Worm (Caenorhabditis elegans) whole organism, young adult: Measurements from ENCODE around the gene phat-8.

Experiments used
- D2030.7 ChIP-seq: fragments of 200-800 bp; sonication (Bioruptor generic); IDR thresholded peaks from 2 replicates; pipeline ENCODE4 v1.3.6; 2022; ENCODE audit warnings: missing genetic modification reagents, missing genetic modification characterization, missing compliant biosample characterization
- F10E7.11 ChIP-seq: sonication (generic microtip); optimal IDR thresholded peaks from 2 replicates; lab custom pipeline; 2017; ENCODE audit warnings: mild to moderate bottlenecking, missing genetic modification characterization, moderate library complexity, missing compliant biosample characterization
- F49E8.2 ChIP-seq: sonication (generic microtip); optimal IDR thresholded peaks from 3 replicates; lab custom pipeline; 2017; ENCODE audit warnings: missing genetic modification characterization, mild to moderate bottlenecking, missing compliant biosample characterization, antibody characterized with exemption, moderate library complexity; ENCODE audit not compliant: insufficient read depth
- F57A8.1 ChIP-seq: fragments of 200-800 bp; sonication (Bioruptor generic); optimal IDR thresholded peaks from 2 replicates; lab custom pipeline; 2018; ENCODE audit warnings: mild to moderate bottlenecking, missing genetic modification characterization, moderate library complexity, missing compliant biosample characterization
- Y95B8A.8 ChIP-seq: fragments of 200-800 bp; sonication (Bioruptor generic); IDR thresholded peaks from 2 replicates; pipeline ENCODE4 v1.3.6; 2022; ENCODE audit warnings: missing genetic modification reagents, missing genetic modification characterization, missing compliant biosample characterization
- ceh-40 ChIP-seq: fragments of 200-800 bp; sonication (Bioruptor generic); IDR thresholded peaks from 2 replicates; pipeline ENCODE4 v1.3.6; 2022; ENCODE audit warnings: missing genetic modification characterization, missing compliant biosample characterization
- efl-1 ChIP-seq: fragments of 150-350 bp; optimal IDR thresholded peaks from 2 replicates; lab custom pipeline; 2014; ENCODE audit warnings: missing biosample characterization, missing genetic modification reagents, missing genetic modification characterization
- egrh-3 ChIP-seq: fragments of 200-800 bp; sonication (Bioruptor generic); IDR thresholded peaks from 2 replicates; pipeline ENCODE4 v1.3.6; 2022; ENCODE audit warnings: missing genetic modification reagents, missing genetic modification characterization, missing compliant biosample characterization
- pha-4 ChIP-seq: fragments of 150-350 bp; sonication (generic microtip); optimal IDR thresholded peaks from 2 replicates; lab custom pipeline; 2014; ENCODE audit warnings: missing biosample characterization, missing genetic modification reagents, missing genetic modification characterization
- rec-8 ChIP-seq, 2 experiments: sonication (generic microtip); optimal IDR thresholded peaks; 2 replicates each; lab custom pipeline; 2016; ENCODE audit warnings: mild to moderate bottlenecking in 2 of 2, missing genetic modification characterization in 2 of 2, missing genetic modification reagents in 2 of 2, missing genotype in 2 of 2, missing biosample characterization in 1 of 2, missing compliant biosample characterization in 1 of 2, moderate library complexity in 1 of 2
- snpc-3.4 ChIP-seq: sonication (generic microtip); optimal IDR thresholded peaks from 2 replicates; lab custom pipeline; 2017; ENCODE audit warnings: missing genetic modification characterization, mild to moderate bottlenecking, missing compliant biosample characterization, antibody characterized with exemption, moderate library complexity, missing genotype, missing genetic modification reagents
- tlf-1 ChIP-seq: fragments of 200-800 bp; sonication (Bioruptor generic); optimal IDR thresholded peaks from 2 replicates; lab custom pipeline; 2018; ENCODE audit warnings: mild to moderate bottlenecking, missing genetic modification characterization, missing compliant biosample characterization
- unc-130 ChIP-seq: sonication (generic microtip); optimal IDR thresholded peaks from 2 replicates; lab custom pipeline; 2016; ENCODE audit warnings: missing genetic modification reagents, missing genetic modification characterization, missing compliant biosample characterization

- TF ChIP-seq Y95B8A.8 (GFP tag; lab: Robert Waterston, UW) (no peak), F57A8.1 (GFP tag; lab: Kevin White, UChicago) (no peak), tlf-1 (no peak), F49E8.2 (no peak), snpc-3.4 (tag; lab: Kevin White, UChicago) (no peak), unc-130 (GFP tag; lab: Kevin White, UChicago) (no peak), rec-8 (tag; optimal IDR thresholded peaks at IDR 0.05; lab: Kevin White, UChicago) (no peak), F10E7.11 (tag; lab: Kevin White, UChicago) (no peak), pha-4 (tag; lab: Kevin White, UChicago) (no peak), D2030.7 (no peak), egrh-3 (no peak), efl-1 (GFP tag; lab: Kevin White, UChicago) (no peak), ceh-40 (GFP tag; lab: Robert Waterston, UW) (no peak)
Measured at ce11 chrII:12460602-12461453, 10.8 kb upstream of the phat-8 start, which contains the start of gene tag-280.
